Worm (Caenorhabditis elegans) whole organism, late embryonic: ENCODE data around the gene abu-10.

Source experiments
- dve-1 ChIP-seq: sonication (generic microtip); optimal IDR thresholded peaks from 2 replicates; lab custom pipeline; 2017; ENCODE audit warnings: antibody characterized with exemption, mild to moderate bottlenecking, missing genetic modification characterization, missing compliant biosample characterization
- lin-11 ChIP-seq: fragments of 200-800 bp; sonication (Bioruptor generic); optimal IDR thresholded peaks from 2 replicates; lab custom pipeline; 2018; ENCODE audit warnings: mild to moderate bottlenecking, missing genetic modification characterization, missing compliant biosample characterization

DNA sequence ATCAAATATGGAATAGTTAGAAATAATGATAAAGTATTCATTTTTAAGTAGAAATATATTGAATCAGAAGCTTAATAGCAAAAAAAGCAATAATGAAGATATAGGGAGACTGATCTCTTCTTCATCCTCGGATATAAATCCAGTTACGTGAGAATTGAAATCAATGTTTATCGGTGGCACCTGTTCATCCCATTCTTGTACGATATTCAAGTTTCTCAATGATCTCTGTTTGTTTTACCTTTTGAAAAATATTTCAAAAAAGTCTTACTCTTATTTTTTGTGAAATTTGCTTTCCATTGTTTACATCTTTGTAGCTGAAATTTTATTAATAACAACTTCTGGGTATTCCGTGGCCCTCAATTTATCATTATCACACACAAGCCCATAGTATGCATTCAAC, 39.6 kb upstream of the abu-10 start, which contains the start of gene T14G12.12:
- TF ChIP-seq dve-1 (tag; lab: Kevin White, UChicago) (no peak), lin-11 (no peak)
